Worm (Caenorhabditis elegans): Measurements from ENCODE around the gene Y40A1A.3.

ce11 chrX:1960895-1961715 lies 36.7 kb downstream of the Y40A1A.3 start:
- TF ChIP-seq W03F9.2 (tag; optimal IDR thresholded peaks at IDR 0.05) = no peak
- TF ChIP-seq him-1 (tag; optimal IDR thresholded peaks at IDR 0.05) = no peak

Measured in whole organism, L4/young adult.